Worm (Caenorhabditis elegans): ENCODE results near the gene R148.4.

The R148.4 gene

DNA sequence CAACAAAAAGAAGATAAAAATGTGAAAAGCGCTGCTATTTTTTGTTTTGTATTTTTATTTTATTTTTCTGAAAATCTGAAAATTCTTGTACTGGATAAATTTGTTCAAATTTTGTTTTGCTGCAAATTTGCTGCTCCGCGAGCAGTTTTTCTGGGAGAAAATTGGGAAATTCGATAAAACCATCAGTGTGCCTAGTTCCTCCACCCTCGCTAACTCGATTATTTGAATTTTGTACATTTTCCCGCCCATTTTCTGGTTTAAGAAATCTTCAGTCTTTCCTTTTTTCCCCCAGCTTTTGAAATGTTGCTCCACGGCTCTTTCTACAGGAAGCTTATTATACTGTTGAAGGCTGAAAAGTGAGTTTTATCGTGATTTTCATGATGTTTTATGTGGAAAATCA, 19.8 kb downstream of the R148.4 start, which contains the start of gene R148.8:
Gene R148.8 (plus strand): TSS at position 301 of the 400 bp plus-strand sequence.
- TF ChIP-seq ceh-82 (tag; optimal IDR thresholded peaks at IDR 0.05) (no peak), ceh-88 (GFP tag; IDR thresholded peaks at IDR 0.05) (no peak), lir-3 (tag; optimal IDR thresholded peaks at IDR 0.05; ENCODE audit: poor library complexity) (no peak)

DNA sequence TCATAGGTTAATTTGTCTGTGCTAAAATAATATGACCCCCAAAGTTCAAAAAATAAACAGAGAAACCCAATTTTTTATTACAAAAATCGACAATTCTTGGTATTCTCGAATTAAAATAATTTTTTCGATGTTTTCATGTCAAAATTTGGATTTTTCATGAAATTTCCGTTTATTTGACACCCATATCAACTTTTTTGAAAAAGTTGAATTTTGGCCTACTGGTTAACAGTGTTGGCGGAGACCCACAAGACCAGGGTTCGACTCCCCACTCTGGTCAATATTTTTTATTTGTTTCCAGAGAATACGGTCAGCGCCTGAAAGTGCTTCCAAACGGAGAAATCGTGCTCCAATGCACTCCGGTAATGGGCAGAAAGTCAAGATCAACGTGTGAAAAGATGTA, 20.3 kb downstream of the R148.4 start:
- TF ChIP-seq fos-1 (tag; optimal IDR thresholded peaks at IDR 0.05) (no peak), ets-5 (GFP tag; IDR thresholded peaks at IDR 0.05) (no peak), lin-15B (tag; optimal IDR thresholded peaks at IDR 0.05) (no peak), fkh-4 (tag; optimal IDR thresholded peaks at IDR 0.05; ENCODE audit: borderline replicate concordance) (no peak), aly-2 (tag; optimal IDR thresholded peaks at IDR 0.05) (no peak), nhr-90 (tag; optimal IDR thresholded peaks at IDR 0.05; ENCODE audit: poor library complexity) (no peak), efl-3 (GFP tag; optimal IDR thresholded peaks at IDR 0.05) (no peak), nhr-12 (tag; optimal IDR thresholded peaks at IDR 0.05) (no peak), ceh-82 (tag; optimal IDR thresholded peaks at IDR 0.05) (no peak), nhr-237 (tag; optimal IDR thresholded peaks at IDR 0.05) (no peak), aha-1 (tag; optimal IDR thresholded peaks at IDR 0.05) (no peak), nhr-77 (tag; optimal IDR thresholded peaks at IDR 0.05) (no peak), hlh-4 (tag; optimal IDR thresholded peaks at IDR 0.05) (no peak), dpl-1 (GFP tag; optimal IDR thresholded peaks at IDR 0.05) (no peak), lin-13 (GFP tag; optimal IDR thresholded peaks at IDR 0.05) (no peak)

DNA sequence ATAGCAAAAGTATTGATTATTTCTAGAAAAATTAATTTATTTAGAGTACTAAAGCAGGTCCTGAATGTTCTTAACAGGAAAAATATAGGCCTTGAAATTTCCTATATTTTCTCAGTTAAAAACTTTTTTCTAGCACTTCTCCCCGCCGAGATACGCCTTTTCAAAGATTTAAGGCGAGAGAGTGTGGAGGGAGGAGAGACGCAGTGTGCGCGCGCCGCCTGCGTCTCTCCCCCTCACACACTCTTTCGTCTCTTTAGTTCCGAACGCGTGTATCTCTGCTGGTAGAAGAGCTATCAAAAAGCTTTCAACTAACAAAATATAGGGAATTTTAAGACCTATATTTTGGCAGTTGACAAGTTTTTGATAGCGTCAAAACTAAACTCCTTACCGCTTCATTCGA, 26.5 kb downstream of the R148.4 start:
- TF ChIP-seq tbx-2 (tag; optimal IDR thresholded peaks at IDR 0.05) (no peak), sup-37 (GFP tag; optimal IDR thresholded peaks at IDR 0.05) (no peak), tlp-1 (tag; optimal IDR thresholded peaks at IDR 0.05) (no peak), nhr-85 (tag) (no peak), C16A3.4 (tag; optimal IDR thresholded peaks at IDR 0.05) (no peak), pqm-1 (tag; optimal IDR thresholded peaks at IDR 0.05) (no peak), hlh-17 (GFP tag; optimal IDR thresholded peaks at IDR 0.05; ENCODE audit: borderline replicate concordance) (no peak), ztf-4 (tag; optimal IDR thresholded peaks at IDR 0.05) (no peak), efl-3 (GFP tag; optimal IDR thresholded peaks at IDR 0.05) (no peak), ceh-63 (GFP tag; optimal IDR thresholded peaks at IDR 0.05) (no peak), grh-1 (GFP tag; IDR thresholded peaks at IDR 0.05) (no peak), hpl-2 (GFP tag; optimal IDR thresholded peaks at IDR 0.05) (no peak), dpl-1 (GFP tag; optimal IDR thresholded peaks at IDR 0.05) (no peak), ceh-90 (tag; optimal IDR thresholded peaks at IDR 0.05) (no peak), fos-1 (tag; optimal IDR thresholded peaks at IDR 0.05) (no peak), fkh-8 (tag; optimal IDR thresholded peaks at IDR 0.05) (no peak), mef-2 (tag; optimal IDR thresholded peaks at IDR 0.05) (no peak), lin-35 (GFP tag; optimal IDR thresholded peaks at IDR 0.05) (no peak), sptf-1 (tag; optimal IDR thresholded peaks at IDR 0.05) (no peak)

DNA sequence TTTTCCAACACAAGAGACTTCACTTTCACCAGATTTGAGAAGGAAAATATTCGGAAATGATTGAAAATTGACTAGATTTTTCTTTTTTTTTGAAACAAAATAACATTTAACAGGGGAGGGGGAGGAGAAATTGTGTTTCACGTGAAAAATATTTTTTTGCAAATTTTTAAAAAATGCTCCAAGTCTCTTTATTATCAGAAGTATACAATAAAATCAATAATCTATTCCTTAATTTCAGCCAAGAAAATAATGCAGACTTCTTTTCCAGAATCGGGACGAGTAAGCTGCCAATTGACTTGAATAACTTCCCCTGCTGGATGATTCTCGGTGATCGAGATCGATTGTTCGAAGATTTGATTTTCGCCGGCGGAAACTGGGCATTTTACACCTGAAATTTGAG, 26.9 kb downstream of the R148.4 start, which contains the start of gene R148.7:
Gene R148.7 (minus strand): TSS at position 101 of the 400 bp plus-strand sequence.
- TF ChIP-seq sox-4 (tag; optimal IDR thresholded peaks at IDR 0.05) (no peak), isw-1 (GFP tag; IDR thresholded peaks at IDR 0.05) (no peak), ceh-63 (GFP tag; optimal IDR thresholded peaks at IDR 0.05) (no peak), vab-15 (tag; optimal IDR thresholded peaks at IDR 0.05) (no peak), efl-1 (optimal IDR thresholded peaks at IDR 0.05) (no peak), efl-1 (GFP tag; optimal IDR thresholded peaks at IDR 0.05 in 1 of 2) (peak in 1 of 2 experiments; percentile 43), blmp-1 (tag; optimal IDR thresholded peaks at IDR 0.05) (no peak), ceh-90 (tag; optimal IDR thresholded peaks at IDR 0.05) (no peak), fos-1 (tag; optimal IDR thresholded peaks at IDR 0.05) (no peak)
